Worm (Caenorhabditis elegans): Measurements from ENCODE around the gene str-230.
"Not testable (repeated sequence)": the region's sequence is repeated elsewhere in the genome, so short reads cannot be mapped to it uniquely, and the experiment has no call there.

Gene str-230

DNA sequence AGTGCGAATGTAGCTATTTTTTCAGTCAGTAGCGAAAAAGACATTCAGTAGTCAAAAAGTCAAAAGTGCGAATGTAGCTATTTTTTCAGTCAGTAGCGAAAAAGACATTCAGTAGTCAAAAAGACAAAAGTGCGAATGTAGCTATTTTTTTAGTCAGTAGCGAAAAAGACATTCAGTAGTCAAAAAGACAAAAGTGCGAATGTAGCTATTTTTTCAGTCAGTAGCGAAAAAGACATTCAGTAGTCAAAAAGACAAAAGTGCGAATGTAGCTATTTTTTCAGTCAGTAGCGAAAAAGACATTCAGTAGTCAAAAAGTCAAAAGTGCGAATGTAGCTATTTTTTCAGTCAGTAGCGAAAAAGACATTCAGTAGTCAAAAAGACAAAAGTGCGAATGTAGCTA lies 5.4 kb downstream of the str-230 start, which contains the start of gene T16A9.3:
Gene T16A9.3, plus strand, starts transcription at position 301 of the 400 bp plus-strand sequence.
- TF ChIP-seq unc-62 (GFP tag; optimal IDR thresholded peaks at IDR 0.05), result not testable (repeated sequence)

DNA sequence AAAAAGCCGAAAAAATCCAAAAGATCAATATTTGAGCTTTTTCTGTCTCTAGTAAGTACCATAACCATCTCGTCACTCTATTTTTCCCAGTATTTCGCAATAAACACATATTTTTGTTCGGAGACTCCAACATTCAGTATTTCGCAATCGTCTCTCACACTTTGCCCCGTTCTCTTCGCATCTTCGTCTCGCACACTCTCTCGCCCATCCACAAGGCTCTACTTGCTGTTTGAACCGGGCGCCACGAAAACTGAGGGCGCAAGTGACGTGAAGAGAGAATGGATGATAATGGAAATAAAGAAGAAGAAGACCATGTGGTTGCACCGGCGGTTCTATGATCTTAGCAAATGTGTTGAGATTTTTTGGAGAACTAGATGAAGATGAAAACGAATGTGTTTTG lies 10.6 kb downstream of the str-230 start:
- no peak for TF ChIP-seq unc-62 (GFP tag; optimal IDR thresholded peaks at IDR 0.05)

DNA sequence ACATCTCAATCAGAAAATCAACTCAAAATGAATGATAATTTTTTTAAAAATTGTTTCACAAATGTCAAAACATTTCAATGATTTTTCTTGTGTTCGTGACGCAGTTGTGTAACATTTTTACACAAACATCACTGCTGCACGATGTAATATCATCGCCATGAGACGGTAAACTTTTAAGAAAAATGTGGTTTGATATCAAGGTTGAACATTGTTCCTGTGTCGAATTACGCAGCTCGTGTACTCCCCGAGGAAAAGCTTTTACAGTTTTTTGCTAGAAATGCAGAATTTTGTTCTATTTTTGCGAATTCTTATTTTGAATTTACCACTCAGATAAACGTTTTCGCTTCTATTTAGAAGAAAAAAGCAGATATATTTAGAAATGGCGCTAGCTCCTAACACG lies 13.0 kb downstream of the str-230 start:
- no peak for TF ChIP-seq unc-62 (GFP tag; optimal IDR thresholded peaks at IDR 0.05)

DNA sequence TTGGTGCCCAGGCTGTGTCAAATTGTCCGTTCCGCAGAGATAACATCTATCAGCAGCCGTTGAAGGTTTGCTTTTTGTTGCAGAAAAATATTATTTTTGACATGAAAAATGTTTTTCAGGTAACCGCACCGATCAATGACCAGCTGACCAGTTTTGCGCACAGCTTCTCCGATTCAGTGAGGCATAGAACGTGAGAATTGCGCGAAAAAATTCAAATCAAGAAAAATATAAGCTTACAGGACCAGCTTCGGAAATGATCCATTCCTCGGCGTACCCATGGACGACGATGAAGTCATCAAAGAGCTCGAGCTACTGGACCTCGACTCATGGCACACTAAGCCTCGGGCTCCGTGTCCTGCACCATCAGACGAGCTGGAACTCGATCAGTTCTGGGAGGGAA lies 16.1 kb downstream of the str-230 start:
- TF ChIP-seq unc-62 (GFP tag; optimal IDR thresholded peaks at IDR 0.05), result no peak

DNA sequence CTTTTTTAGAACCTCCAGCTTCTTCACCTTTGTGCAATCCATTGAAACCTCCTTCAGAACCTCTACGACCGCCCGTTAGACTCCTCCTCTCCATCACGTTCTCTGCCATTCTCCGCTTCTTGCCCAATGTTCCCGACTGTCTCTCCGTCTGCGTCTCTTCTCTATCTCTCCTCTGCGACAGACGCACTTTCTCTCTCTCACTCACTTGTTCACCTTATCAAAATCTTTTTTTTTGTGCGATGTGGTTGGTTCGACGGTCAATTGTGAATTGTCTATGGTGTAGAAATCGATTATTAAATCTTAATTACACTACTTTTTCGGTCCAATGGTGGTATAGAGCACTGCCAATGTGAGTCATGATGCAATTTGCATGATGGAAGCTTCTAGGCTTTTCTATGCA lies 17.2 kb downstream of the str-230 start, which contains the start of gene atfs-1:
Gene atfs-1, plus strand, starts transcription at position 213 of the 400 bp plus-strand sequence.
- no peak for TF ChIP-seq unc-62 (GFP tag; optimal IDR thresholded peaks at IDR 0.05)

DNA sequence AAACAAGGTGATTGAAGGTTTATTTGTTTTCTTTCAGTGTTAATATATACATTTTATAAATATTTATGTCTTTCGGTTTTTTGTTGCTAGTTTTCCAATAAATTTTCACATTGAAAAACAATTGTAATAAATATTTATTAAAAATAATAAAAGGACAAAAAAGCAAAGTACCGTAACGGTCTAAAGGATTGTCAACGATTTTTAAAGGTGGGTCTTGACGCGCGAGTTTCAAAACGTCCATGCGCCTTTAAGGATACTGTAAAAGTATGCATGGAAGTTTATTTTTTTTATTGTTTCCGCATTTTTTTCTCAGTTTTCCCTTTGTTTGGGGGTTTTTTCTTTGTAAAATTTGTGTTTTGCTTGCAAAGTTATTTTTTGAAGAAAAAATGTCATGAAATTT lies 17.8 kb downstream of the str-230 start:
- TF ChIP-seq unc-62 (GFP tag; optimal IDR thresholded peaks at IDR 0.05), result no peak

DNA sequence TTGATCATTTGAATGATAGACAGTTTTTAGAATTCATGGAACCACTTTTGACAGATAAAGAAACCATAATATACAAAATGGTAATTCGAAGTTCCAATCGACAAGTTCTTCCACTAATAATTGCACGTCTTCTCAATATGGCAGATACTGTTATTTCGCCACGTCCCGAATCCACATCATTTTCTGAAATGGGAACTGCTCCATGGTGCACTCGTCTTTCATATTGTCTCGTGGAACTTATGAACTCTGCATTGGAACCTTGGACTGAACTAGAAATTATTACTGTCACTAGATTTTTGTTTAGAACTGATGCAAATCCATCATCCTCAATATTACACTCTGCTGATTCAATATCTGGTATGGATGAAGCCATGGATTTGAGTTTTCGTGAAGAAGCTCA lies 23.5 kb downstream of the str-230 start:
- no peak for TF ChIP-seq unc-62 (GFP tag; optimal IDR thresholded peaks at IDR 0.05)

DNA sequence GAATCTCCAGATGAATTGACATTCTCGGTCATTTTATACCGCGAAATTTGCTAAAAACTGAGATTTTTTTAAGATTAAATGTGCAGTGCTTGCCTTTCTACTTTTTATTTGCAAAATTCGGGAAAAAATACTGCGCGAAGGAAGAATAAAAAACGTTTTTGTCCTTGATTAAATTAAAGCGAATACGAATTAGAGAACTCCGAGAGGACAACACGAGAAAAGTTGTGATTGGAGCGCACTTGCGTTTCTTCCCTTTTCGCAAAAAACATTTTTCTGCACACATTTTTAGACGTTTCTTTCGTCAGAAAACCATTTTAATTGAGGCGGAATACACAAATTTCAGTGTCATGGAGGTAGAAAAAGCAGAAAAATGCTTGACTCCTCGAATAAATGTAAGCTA lies 25.2 kb downstream of the str-230 start, which contains the start of the genes trm-1 and ints-2:
Gene trm-1, minus strand, starts transcription at position 175 of the 400 bp plus-strand sequence.
Gene ints-2, plus strand, starts transcription at position 249 of the 400 bp plus-strand sequence.
- TF ChIP-seq unc-62 (GFP tag; optimal IDR thresholded peaks at IDR 0.05), result no peak

DNA sequence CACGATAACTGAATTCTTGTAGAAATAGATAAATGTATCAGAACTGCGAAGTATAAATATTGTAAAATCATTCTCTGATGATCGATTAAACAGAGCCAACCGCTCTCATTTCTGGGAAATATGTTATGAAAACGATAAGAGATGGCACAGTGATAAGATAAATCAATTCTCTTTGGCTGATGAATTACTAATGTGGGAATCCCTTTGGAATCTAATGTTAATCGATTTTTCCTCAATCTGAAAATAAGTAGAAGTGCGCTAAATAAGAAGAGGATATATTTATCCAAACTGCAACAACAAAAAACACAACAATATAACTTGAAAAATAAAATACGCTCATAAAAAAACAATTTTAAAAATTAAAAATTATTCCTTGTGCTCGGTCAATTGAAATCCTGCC lies 27.8 kb downstream of the str-230 start, which contains the start of gene cest-2.3:
Gene cest-2.3, minus strand, starts transcription at position 101 of the 400 bp plus-strand sequence.
- TF ChIP-seq unc-62 (GFP tag; optimal IDR thresholded peaks at IDR 0.05), result no peak

DNA sequence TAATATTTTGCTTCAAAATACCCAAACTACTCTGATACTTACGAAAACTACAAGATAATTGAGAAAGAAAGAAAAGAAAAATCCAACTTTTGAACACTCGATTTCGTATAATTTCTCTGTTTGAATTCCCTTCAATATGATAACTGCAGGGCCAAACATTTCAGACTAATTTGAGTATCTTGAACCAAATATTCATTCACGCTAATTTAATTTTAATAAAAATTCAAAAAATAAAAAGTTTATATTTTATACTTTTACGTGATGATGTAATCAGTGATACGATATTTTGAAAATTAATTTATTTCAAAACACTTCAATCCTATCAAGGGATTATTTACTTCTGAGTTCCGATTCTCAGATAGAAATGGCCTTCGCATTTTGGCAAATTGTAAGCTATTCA lies 30.7 kb downstream of the str-230 start, which contains the start of gene ZC376.8:
Gene ZC376.8, plus strand, starts transcription at position 301 of the 400 bp plus-strand sequence.
- no peak for TF ChIP-seq unc-62 (GFP tag; optimal IDR thresholded peaks at IDR 0.05)

DNA sequence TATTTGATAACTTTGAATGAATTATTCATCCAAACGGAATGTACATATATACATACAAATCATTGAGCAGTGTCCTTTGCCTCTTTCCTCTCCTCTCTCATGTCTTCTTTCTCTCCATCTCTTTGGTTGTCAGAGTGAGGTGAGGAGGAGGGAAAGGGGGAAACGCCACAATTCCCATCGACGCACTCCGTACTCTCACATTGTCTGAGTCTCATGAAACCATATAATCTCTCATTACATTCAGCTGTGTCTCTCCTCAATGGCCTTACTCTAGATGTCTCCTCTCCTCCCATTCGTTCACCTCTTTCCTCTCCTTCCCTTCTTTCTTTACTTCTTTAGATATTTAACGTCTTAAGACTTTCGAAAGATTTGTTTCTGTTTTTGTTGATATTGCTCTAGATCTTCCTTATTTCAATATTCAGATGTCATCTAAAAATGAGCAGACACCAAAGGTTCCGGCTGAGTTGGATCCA lies 33.0 kb downstream of the str-230 start, which contains the start of gene ceh-74:
Gene ceh-74, plus strand, starts transcription at position 423 of the 473 bp plus-strand sequence.
- no peak for TF ChIP-seq unc-62 (GFP tag; optimal IDR thresholded peaks at IDR 0.05)

DNA sequence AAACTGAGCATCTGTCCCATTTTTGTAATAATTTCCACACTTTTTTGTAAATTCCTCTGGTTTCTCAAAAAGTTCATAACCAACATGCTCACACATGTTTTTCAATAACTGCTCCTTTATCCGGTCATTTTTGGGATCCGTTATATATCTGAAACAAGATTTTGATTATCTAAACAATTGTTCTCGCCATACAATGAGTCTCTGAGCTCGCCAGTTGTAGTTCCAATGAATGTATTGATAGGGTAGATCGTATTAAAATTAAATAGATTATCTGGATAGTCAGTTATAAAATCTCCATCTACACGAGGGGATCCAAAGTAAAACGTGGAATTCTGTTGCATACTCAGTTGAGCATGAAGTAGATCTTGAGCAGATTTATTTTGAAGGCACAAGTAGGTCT lies 34.1 kb downstream of the str-230 start:
- TF ChIP-seq unc-62 (GFP tag; optimal IDR thresholded peaks at IDR 0.05), result no peak

DNA sequence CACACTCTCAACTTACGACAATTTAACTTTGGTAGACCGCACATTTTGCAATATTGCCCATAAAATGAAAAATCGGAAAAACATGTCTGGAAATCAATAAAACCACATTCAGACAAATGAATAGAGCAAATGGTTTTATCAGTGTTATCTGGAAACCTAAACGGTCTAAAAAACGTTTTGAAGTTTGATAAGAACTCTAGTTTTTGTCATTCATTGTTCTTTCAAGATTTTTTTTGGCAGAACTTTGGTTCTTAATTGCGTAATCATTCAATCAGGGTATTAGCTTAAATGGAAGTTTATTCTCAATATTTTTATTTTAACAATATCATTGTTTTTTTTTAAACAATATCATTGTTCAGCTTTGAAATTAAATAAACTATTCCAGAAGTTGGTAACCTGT lies 35.4 kb downstream of the str-230 start, which contains the start of gene cest-2.2:
Gene cest-2.2, minus strand, starts transcription at position 140 of the 400 bp plus-strand sequence.
- no peak for TF ChIP-seq unc-62 (GFP tag; optimal IDR thresholded peaks at IDR 0.05)

DNA sequence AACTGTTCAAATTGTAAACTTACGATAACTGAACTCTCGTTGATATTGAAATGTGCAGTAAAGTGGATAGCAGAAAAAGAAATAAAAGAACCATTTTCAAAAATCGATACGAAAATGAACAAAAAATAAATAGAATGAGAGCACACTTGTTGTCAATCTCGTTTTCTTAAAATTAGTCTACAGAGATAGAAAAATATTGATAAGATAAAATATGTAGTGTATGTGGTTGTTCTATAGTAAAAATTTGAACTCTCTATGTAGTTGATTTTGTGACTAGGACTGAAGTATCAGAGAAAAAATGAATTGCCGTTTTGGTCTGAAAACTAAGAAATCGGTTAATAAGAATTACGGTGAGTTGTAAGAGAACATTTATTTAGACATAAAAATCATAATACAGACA lies 39.4 kb downstream of the str-230 start, which contains the start of gene cest-2.1:
Gene cest-2.1, minus strand, starts transcription at position 198 of the 400 bp plus-strand sequence.
- no peak for TF ChIP-seq unc-62 (GFP tag; optimal IDR thresholded peaks at IDR 0.05)

DNA sequence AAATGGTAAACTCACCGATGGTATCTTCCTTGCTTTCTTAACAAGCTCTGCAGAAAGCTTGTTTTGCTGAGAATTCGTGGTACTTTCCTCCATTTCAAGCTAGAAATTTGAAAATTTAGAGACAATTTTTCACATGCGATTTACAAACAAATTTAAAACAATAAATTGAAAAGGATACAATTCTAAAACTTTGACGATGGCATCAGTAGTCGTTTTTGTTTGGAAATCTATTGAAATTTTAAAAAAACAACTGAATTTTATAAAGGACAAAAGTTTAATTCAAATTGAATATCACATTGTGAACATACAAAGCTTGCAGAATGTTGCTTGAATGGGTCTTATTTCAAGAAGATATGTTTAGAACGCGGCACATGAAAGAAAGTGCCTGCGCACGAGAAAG lies 43.0 kb downstream of the str-230 start, which contains the start of gene ocam-1:
Gene ocam-1, minus strand, starts transcription at position 101 of the 400 bp plus-strand sequence.
- no peak for TF ChIP-seq unc-62 (GFP tag; optimal IDR thresholded peaks at IDR 0.05)

DNA sequence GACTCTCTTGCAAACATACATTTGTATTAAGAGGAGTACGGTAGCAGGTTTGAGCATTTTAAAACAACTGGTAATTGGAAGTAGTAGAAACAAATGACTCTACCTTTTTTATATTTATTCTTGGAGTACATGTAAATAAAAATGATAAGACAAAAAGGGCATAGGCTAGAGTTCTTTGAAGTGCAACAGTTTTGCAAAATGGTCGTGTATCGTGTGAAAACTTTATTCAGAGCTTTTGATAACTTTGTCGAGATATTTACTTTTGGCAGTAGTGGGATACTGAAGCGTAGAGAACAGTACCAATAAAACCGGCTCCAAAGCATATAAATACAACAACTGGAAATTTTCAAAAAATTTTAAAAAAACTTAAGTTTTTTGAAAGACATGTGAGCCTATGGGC lies 44.0 kb downstream of the str-230 start, which contains the start of gene cest-1.1:
Gene cest-1.1, minus strand, starts transcription at position 101 of the 400 bp plus-strand sequence.
- no peak for TF ChIP-seq unc-62 (GFP tag; optimal IDR thresholded peaks at IDR 0.05)

DNA sequence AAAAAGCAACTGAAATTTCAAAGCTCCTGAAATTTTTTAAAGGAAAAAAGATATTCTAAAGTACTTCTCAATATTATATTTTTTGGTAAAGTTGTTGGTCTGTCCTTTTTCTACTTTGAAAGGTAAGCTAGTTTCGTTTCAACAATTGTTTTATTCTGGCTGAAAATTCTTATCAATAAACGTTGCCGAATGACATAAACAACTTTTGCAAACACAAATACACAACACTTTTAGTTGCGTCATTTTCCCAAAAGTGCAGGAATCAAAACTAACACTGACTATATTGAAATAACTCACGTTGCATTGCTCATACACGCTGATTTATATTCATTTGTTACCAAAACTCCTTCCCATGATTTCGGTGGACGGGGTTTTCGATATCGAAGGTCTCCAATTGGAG lies 44.9 kb downstream of the str-230 start:
- TF ChIP-seq unc-62 (GFP tag; optimal IDR thresholded peaks at IDR 0.05), result no peak
